Fruit fly (Drosophila melanogaster) whole organism, embryonic: ENCODE data around the gene CG18301.
A peak's percentile ranks its signal among the peaks of the same experiment; 100 is the strongest.

Experiments used
- Asciz ChIP-seq: fragments of 200-800 bp; sonication (Bioruptor generic); optimal IDR thresholded peaks from 2 replicates; lab custom pipeline; 2017; ENCODE audit warnings: missing biosample characterization, mild to moderate bottlenecking, missing genetic modification characterization, missing genetic modification reagents
- B-H1 ChIP-seq: fragments of 200-800 bp; sonication (Bioruptor generic); IDR thresholded peaks from 3 replicates; pipeline ENCODE4 v1.3.6; 2022; ENCODE audit warnings: missing biosample characterization, missing genetic modification characterization
- BtbVII ChIP-seq: fragments of 200-800 bp; sonication (Bioruptor generic); optimal IDR thresholded peaks from 3 replicates; lab custom pipeline; 2017; ENCODE audit warnings: missing biosample characterization, mild to moderate bottlenecking, missing genetic modification characterization
- CG10366 ChIP-seq: fragments of 200-800 bp; sonication (Bioruptor generic); IDR thresholded peaks from 2 replicates; pipeline ENCODE4 v1.3.6; 2022; ENCODE audit warnings: missing biosample characterization, missing genetic modification characterization
- CG11696 ChIP-seq: fragments of 200-800 bp; sonication (Bioruptor generic); IDR thresholded peaks from 2 replicates; pipeline ENCODE4 v1.3.6; 2022; ENCODE audit warnings: missing biosample characterization, missing genetic modification characterization
- CG15696 ChIP-seq: fragments of 200-800 bp; sonication (Bioruptor generic); optimal IDR thresholded peaks from 2 replicates; lab custom pipeline; 2019; ENCODE audit warnings: missing biosample characterization, mild to moderate bottlenecking, missing genetic modification characterization, moderate library complexity
- CG1603 ChIP-seq: fragments of 200-800 bp; sonication (Bioruptor generic); optimal IDR thresholded peaks from 2 replicates; lab custom pipeline; 2019; ENCODE audit warnings: missing biosample characterization, mild to moderate bottlenecking, missing genetic modification characterization, moderate library complexity
- CG17802 ChIP-seq: fragments of 200-800 bp; sonication (Bioruptor generic); optimal IDR thresholded peaks from 2 replicates; lab custom pipeline; 2018; ENCODE audit warnings: missing biosample characterization, mild to moderate bottlenecking, missing genetic modification characterization, moderate library complexity
- CG2678 ChIP-seq: fragments of 200-800 bp; sonication (Bioruptor generic); optimal IDR thresholded peaks from 3 replicates; lab custom pipeline; 2019; ENCODE audit warnings: missing biosample characterization, mild to moderate bottlenecking, missing genetic modification characterization, moderate library complexity
- CG31365 ChIP-seq: fragments of 200-800 bp; sonication (Bioruptor generic); optimal IDR thresholded peaks from 2 replicates; lab custom pipeline; 2018; ENCODE audit warnings: missing biosample characterization, mild to moderate bottlenecking, missing genetic modification characterization
- CG3726 ChIP-seq: fragments of 200-800 bp; sonication (Bioruptor generic); IDR thresholded peaks from 3 replicates; pipeline ENCODE4, ENCODE4 v1.3.6; 2022; ENCODE audit warnings: missing biosample characterization, missing genetic modification characterization
- CG6254 ChIP-seq: fragments of 200-800 bp; sonication (Bioruptor generic); optimal IDR thresholded peaks from 3 replicates; lab custom pipeline; 2017; ENCODE audit warnings: mild to moderate bottlenecking, missing biosample characterization, missing genetic modification reagents, missing genetic modification characterization
- CG6272 ChIP-seq: fragments of 200-800 bp; sonication (Bioruptor generic); IDR thresholded peaks from 2 replicates; pipeline ENCODE4 v1.3.6; 2022; ENCODE audit warnings: missing biosample characterization, missing genetic modification characterization
- CG6854 ChIP-seq: fragments of 200-800 bp; sonication (Bioruptor generic); optimal IDR thresholded peaks from 3 replicates; lab custom pipeline; 2017; ENCODE audit warnings: missing biosample characterization, mild to moderate bottlenecking, missing genetic modification characterization
- CG8281 ChIP-seq: fragments of 200-800 bp; sonication (Bioruptor generic); optimal IDR thresholded peaks from 2 replicates; lab custom pipeline; 2018; ENCODE audit warnings: missing biosample characterization, mild to moderate bottlenecking, missing genetic modification characterization, moderate library complexity
- CG8359 ChIP-seq: fragments of 200-800 bp; sonication (Bioruptor generic); optimal IDR thresholded peaks from 2 replicates; lab custom pipeline; 2017; ENCODE audit warnings: missing biosample characterization, mild to moderate bottlenecking, missing genetic modification characterization, borderline replicate concordance
- CG9437 ChIP-seq: fragments of 200-800 bp; sonication (Bioruptor generic); optimal IDR thresholded peaks from 2 replicates; lab custom pipeline; 2018; ENCODE audit warnings: missing biosample characterization, mild to moderate bottlenecking, missing genetic modification characterization
- CG9609 ChIP-seq: fragments of 200-800 bp; sonication (Bioruptor generic); optimal IDR thresholded peaks from 3 replicates; lab custom pipeline; 2016; ENCODE audit warnings: missing biosample characterization, missing genetic modification characterization
- CHES-1-like ChIP-seq: fragments of 200-800 bp; sonication (Bioruptor generic); optimal IDR thresholded peaks from 2 replicates; lab custom pipeline; 2016; ENCODE audit warnings: missing biosample characterization, missing genetic modification characterization
- CTCF ChIP-seq: fragments of 200-800 bp; sonication (Bioruptor generic); optimal IDR thresholded peaks from 2 replicates; lab custom pipeline; 2017; ENCODE audit warnings: missing biosample characterization, mild to moderate bottlenecking, missing genetic modification characterization, moderate library complexity
- D ChIP-seq, 2 experiments: fragments of 200-800 bp in 1 of 2; fragments of >200 bp in 1 of 2; sonication (Bioruptor generic) in 1 of 2; optimal IDR thresholded peaks; 2 replicates in 1 of 2; 3 replicates in 1 of 2; lab custom pipeline; 2017; ENCODE audit warnings: mild to moderate bottlenecking in 1 of 2, missing biosample characterization in 1 of 2, missing genetic modification characterization in 1 of 2, missing genetic modification reagents in 1 of 2
- Dfd ChIP-seq, 2 experiments: fragments of >200 bp; optimal IDR thresholded peaks; 2 replicates each; lab custom pipeline; 2017; ENCODE audit warnings: missing biosample characterization in 2 of 2, missing genetic modification characterization in 2 of 2
- HHEX ChIP-seq: fragments of 200-800 bp; sonication (Bioruptor generic); optimal IDR thresholded peaks from 3 replicates; lab custom pipeline; 2017; ENCODE audit warnings: missing biosample characterization, mild to moderate bottlenecking, missing genetic modification characterization, missing genetic modification reagents
- Hr51 ChIP-seq, 2 experiments: fragments of 200-800 bp; sonication (Bioruptor generic); optimal IDR thresholded peaks; 2 replicates in 1 of 2; 3 replicates in 1 of 2; lab custom pipeline; 2016 to 2018; ENCODE audit warnings: missing biosample characterization in 2 of 2, missing genetic modification characterization in 2 of 2, mild to moderate bottlenecking in 1 of 2, moderate library complexity in 1 of 2
- Sry-β ChIP-seq: fragments of 200-800 bp; sonication (Bioruptor generic); optimal IDR thresholded peaks from 2 replicates; lab custom pipeline; 2018; ENCODE audit warnings: missing biosample characterization, mild to moderate bottlenecking, missing genetic modification characterization, moderate library complexity
- Vsx1 ChIP-seq: fragments of 200-800 bp; sonication (Bioruptor generic); optimal IDR thresholded peaks from 2 replicates; lab custom pipeline; 2017; ENCODE audit warnings: missing biosample characterization, mild to moderate bottlenecking, missing genetic modification characterization, missing genetic modification reagents
- ac ChIP-seq: fragments of 200-800 bp; sonication (Bioruptor generic); optimal IDR thresholded peaks from 3 replicates; lab custom pipeline; 2017; ENCODE audit warnings: missing biosample characterization, mild to moderate bottlenecking, missing genetic modification characterization
- ap ChIP-seq: fragments of 200-800 bp; sonication (Bioruptor generic); IDR thresholded peaks from 2 replicates; pipeline ENCODE4 v1.3.6; 2022; ENCODE audit warnings: missing biosample characterization, missing genetic modification characterization
- ase ChIP-seq: fragments of 200-800 bp; sonication (Bioruptor generic); IDR thresholded peaks from 3 replicates; pipeline ENCODE4 v1.3.6; 2022; ENCODE audit warnings: missing biosample characterization, missing genetic modification characterization
- bab2 ChIP-seq: fragments of 200-800 bp; sonication (Bioruptor generic); optimal IDR thresholded peaks from 2 replicates; lab custom pipeline; 2016; ENCODE audit warnings: missing biosample characterization, missing genetic modification characterization
- bcd ChIP-seq: fragments of 200-800 bp; sonication (Bioruptor generic); optimal IDR thresholded peaks from 2 replicates; lab custom pipeline; 2017; ENCODE audit warnings: missing biosample characterization, mild to moderate bottlenecking, missing genetic modification characterization
- cad ChIP-seq: fragments of >200 bp; optimal IDR thresholded peaks from 2 replicates; lab custom pipeline; 2017; ENCODE audit warnings: missing biosample characterization, missing genetic modification characterization
- crc ChIP-seq: fragments of 200-800 bp; sonication (Bioruptor generic); optimal IDR thresholded peaks from 2 replicates; lab custom pipeline; 2016; ENCODE audit warnings: missing biosample characterization, missing genetic modification characterization
- da ChIP-seq: fragments of 200-800 bp; sonication (Bioruptor generic); optimal IDR thresholded peaks from 2 replicates; lab custom pipeline; 2016; ENCODE audit warnings: missing biosample characterization, missing genetic modification characterization
- dan ChIP-seq: fragments of 200-800 bp; sonication (Bioruptor generic); IDR thresholded peaks from 2 replicates; pipeline ENCODE4 v1.3.6; 2022; ENCODE audit warnings: missing biosample characterization, missing genetic modification characterization
- dm ChIP-seq: fragments of 200-800 bp; sonication (Bioruptor generic); optimal IDR thresholded peaks from 3 replicates; lab custom pipeline; 2016; ENCODE audit warnings: missing biosample characterization, missing genetic modification characterization
- fd64A ChIP-seq: fragments of 200-800 bp; sonication (Bioruptor generic); optimal IDR thresholded peaks from 3 replicates; lab custom pipeline; 2018; ENCODE audit warnings: missing biosample characterization, mild to moderate bottlenecking, missing genetic modification characterization
- fd96Cb ChIP-seq: fragments of 200-800 bp; sonication (Bioruptor generic); optimal IDR thresholded peaks from 2 replicates; lab custom pipeline; 2018; ENCODE audit warnings: missing biosample characterization, mild to moderate bottlenecking, missing genetic modification characterization, moderate library complexity
- her ChIP-seq: fragments of 200-800 bp; sonication (Bioruptor generic); optimal IDR thresholded peaks from 2 replicates; lab custom pipeline; 2016; ENCODE audit warnings: missing biosample characterization, missing genetic modification characterization
- hth ChIP-seq: fragments of >200 bp; optimal IDR thresholded peaks from 2 replicates; lab custom pipeline; 2017; ENCODE audit warnings: inconsistent platforms
- mirr ChIP-seq: fragments of 200-800 bp; sonication (Bioruptor generic); optimal IDR thresholded peaks from 3 replicates; lab custom pipeline; 2018; ENCODE audit warnings: missing biosample characterization, mild to moderate bottlenecking, missing genetic modification characterization
- pros ChIP-seq: fragments of 200-800 bp; sonication (Bioruptor generic); optimal IDR thresholded peaks from 3 replicates; lab custom pipeline; 2019; ENCODE audit warnings: missing biosample characterization, mild to moderate bottlenecking, missing genetic modification characterization, moderate library complexity
- repo ChIP-seq: fragments of 200-800 bp; sonication (Bioruptor generic); optimal IDR thresholded peaks from 2 replicates; lab custom pipeline; 2016; ENCODE audit warnings: missing biosample characterization, missing genetic modification characterization
- rib ChIP-seq: fragments of 200-800 bp; sonication (Bioruptor generic); IDR thresholded peaks from 2 replicates; pipeline ENCODE4 v1.3.6; 2022; ENCODE audit warnings: missing biosample characterization, missing genetic modification characterization
- sim ChIP-seq: fragments of 200-800 bp; sonication (Bioruptor generic); IDR thresholded peaks from 2 replicates; pipeline ENCODE4 v1.3.6; 2022; ENCODE audit warnings: missing biosample characterization, missing genetic modification characterization
- stwl ChIP-seq: fragments of 200-800 bp; sonication (Bioruptor generic); optimal IDR thresholded peaks from 3 replicates; lab custom pipeline; 2018; ENCODE audit warnings: missing biosample characterization, mild to moderate bottlenecking, missing genetic modification characterization, moderate library complexity
- trh ChIP-seq: fragments of 200-800 bp; sonication (Bioruptor generic); optimal IDR thresholded peaks from 2 replicates; lab custom pipeline; 2016; ENCODE audit warnings: missing biosample characterization, missing genetic modification characterization
- twi ChIP-seq: fragments of 200-800 bp; optimal IDR thresholded peaks from 2 replicates; lab custom pipeline; 2019; ENCODE audit warnings: missing biosample characterization, mild to moderate bottlenecking, missing genetic modification characterization, moderate library complexity
- unc-4 ChIP-seq: fragments of 200-800 bp; sonication (Bioruptor generic); IDR thresholded peaks from 2 replicates; pipeline ENCODE4 v1.3.6; 2022; ENCODE audit warnings: missing biosample characterization, missing genetic modification characterization; ENCODE audit not compliant: partially characterized antibody
- yki ChIP-seq: fragments of >200 bp; optimal IDR thresholded peaks from 3 replicates; lab custom pipeline; 2018

The CG18301 gene

DNA sequence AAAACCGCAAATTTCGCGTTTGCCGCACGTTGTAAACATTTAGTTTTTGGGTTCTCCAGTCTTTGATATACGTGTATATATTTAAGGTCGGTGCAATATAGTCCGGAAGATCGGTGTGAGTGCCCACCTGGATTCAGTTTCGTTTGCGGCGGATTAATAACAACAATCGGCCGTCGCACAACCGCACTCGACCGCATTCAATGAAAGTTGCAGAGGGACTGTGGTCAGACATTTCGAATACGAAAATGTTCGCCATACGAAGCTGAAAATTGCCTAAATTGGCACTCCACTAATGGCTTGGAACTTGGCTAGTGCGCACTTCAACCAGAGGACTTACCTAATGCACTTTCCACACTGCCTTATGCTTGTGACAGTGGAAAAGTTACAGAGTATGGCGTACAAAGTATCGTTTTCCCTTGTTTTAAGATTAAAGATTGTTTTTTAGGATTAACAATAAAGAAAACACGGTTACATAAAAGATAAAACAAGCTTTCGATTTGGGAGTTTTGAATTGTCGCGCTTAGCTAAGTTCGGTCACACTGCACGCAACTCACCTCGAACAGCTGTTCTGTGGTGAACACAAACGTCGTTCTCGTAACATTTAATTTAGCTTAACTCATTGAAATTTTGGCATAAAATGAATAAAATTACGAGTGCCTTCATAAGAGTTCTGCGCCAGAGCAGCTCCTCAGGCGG is 24.9 kb upstream of the CG18301 start, which contains the start of the genes Myo31DF and CG6094 (continued):
- no peak for TF ChIP-seq repo (GFP tag; lab: Kevin White, UChicago)
- TF ChIP-seq CG15696 (tag; lab: Kevin White, UChicago): peak; percentile 8
- TF ChIP-seq trh (GFP tag; lab: Kevin White, UChicago): no peak
- peak; percentile 86 for TF ChIP-seq CG17802 (tag; lab: Kevin White, UChicago)
- TF ChIP-seq CG11696: 0 out of 2 replicates have a peak, but pooled peaks have one; percentile 17
- peak; percentile 1 for TF ChIP-seq fd64A (GFP tag; lab: Kevin White, UChicago)
- no peak for TF ChIP-seq pros (GFP tag; lab: Kevin White, UChicago)
- no peak for TF ChIP-seq fd96Cb
- TF ChIP-seq hth (lab: Kevin White, UChicago): no peak
- no peak; the same call in 2 of the 3 replicates for TF ChIP-seq B-H1
- TF ChIP-seq ase (GFP tag; lab: Robert Waterston, UW): peak; percentile 40; the same call in 1 of the 3 replicates
- peak; percentile 64 for TF ChIP-seq stwl (tag; lab: Kevin White, UChicago)
- no peak for TF ChIP-seq sim (GFP tag; lab: Robert Waterston, UW)
- TF ChIP-seq cad: no peak
- TF ChIP-seq CHES-1-like (GFP tag; lab: Kevin White, UChicago): peak; percentile 80
- peak; percentile 34 for TF ChIP-seq bab2 (GFP tag; lab: Kevin White, UChicago)
- TF ChIP-seq CG9437: no peak
- TF ChIP-seq Sry-β (GFP tag; lab: Kevin White, UChicago): no peak
- peak in 1 of 2 experiments; percentile 26 for TF ChIP-seq Hr51 (GFP tag; optimal IDR thresholded peaks at IDR 0.05; lab: Kevin White, UChicago)
- no peak for TF ChIP-seq CG10366 (GFP tag; lab: Robert Waterston, UW)
- peak; percentile 12 for TF ChIP-seq HHEX (GFP tag; lab: Kevin White, UChicago)
- peak; percentile 34 for TF ChIP-seq CG9609 (GFP tag; lab: Kevin White, UChicago)
- no peak for TF ChIP-seq CG6272
- TF ChIP-seq CG2678 (tag; lab: Kevin White, UChicago): peak; percentile 49
- peak; percentile 75 for TF ChIP-seq CTCF (GFP tag; lab: Kevin White, UChicago)
- peak; percentile 24 for TF ChIP-seq da (GFP tag; lab: Kevin White, UChicago)
- no peak for TF ChIP-seq CG8359 (GFP tag; lab: Kevin White, UChicago)
- no peak for TF ChIP-seq yki (lab: Kevin White, UChicago)
- TF ChIP-seq bcd: peak; percentile 57
- TF ChIP-seq D (optimal IDR thresholded peaks at IDR 0.05; lab: Kevin White, UChicago): peak; percentile 65
- peak; percentile 15 for TF ChIP-seq D (GFP tag; optimal IDR thresholded peaks at IDR 0.05; lab: Kevin White, UChicago)
- peak; percentile 44 for TF ChIP-seq CG6854 (GFP tag; lab: Kevin White, UChicago)
- TF ChIP-seq CG1603: peak; percentile 81
- TF ChIP-seq rib (GFP tag; lab: Robert Waterston, UW): peak; percentile 89
- peak; percentile 32 for TF ChIP-seq mirr (GFP tag; lab: Kevin White, UChicago)
- TF ChIP-seq Asciz: no peak
- TF ChIP-seq crc (GFP tag; lab: Kevin White, UChicago): no peak
- peak in 1 of 2 experiments; percentile 44 for TF ChIP-seq Dfd (GFP tag; optimal IDR thresholded peaks at IDR 0.05; lab: Kevin White, UChicago)
- TF ChIP-seq ac (GFP tag; lab: Kevin White, UChicago): no peak
- no peak for TF ChIP-seq CG3726 (GFP tag; lab: Robert Waterston, UW)
- TF ChIP-seq Vsx1 (GFP tag; lab: Kevin White, UChicago): peak; percentile 59
- TF ChIP-seq dan (GFP tag; lab: Robert Waterston, UW): no peak
- TF ChIP-seq dm (GFP tag; lab: Kevin White, UChicago): peak; percentile 28
- TF ChIP-seq BtbVII (GFP tag; lab: Kevin White, UChicago): no peak
- TF ChIP-seq ap (GFP tag; lab: Robert Waterston, UW): no peak
- TF ChIP-seq CG8281 (tag; lab: Kevin White, UChicago): no peak
- no peak for TF ChIP-seq CG6254 (GFP tag; lab: Kevin White, UChicago)
- TF ChIP-seq CG31365 (tag; lab: Kevin White, UChicago): no peak
- peak; percentile 23 for TF ChIP-seq twi (tag; lab: Kevin White, UChicago)
- peak; percentile 7 for TF ChIP-seq her (GFP tag; lab: Kevin White, UChicago)
- TF ChIP-seq unc-4 (GFP tag; lab: Robert Waterston, UW): peak; percentile 25; the same call in 1 of the 2 replicates
